Worm (Caenorhabditis elegans): Measurements from ENCODE around the gene slc-25A18.1.

slc-25A18.1 gene

DNA sequence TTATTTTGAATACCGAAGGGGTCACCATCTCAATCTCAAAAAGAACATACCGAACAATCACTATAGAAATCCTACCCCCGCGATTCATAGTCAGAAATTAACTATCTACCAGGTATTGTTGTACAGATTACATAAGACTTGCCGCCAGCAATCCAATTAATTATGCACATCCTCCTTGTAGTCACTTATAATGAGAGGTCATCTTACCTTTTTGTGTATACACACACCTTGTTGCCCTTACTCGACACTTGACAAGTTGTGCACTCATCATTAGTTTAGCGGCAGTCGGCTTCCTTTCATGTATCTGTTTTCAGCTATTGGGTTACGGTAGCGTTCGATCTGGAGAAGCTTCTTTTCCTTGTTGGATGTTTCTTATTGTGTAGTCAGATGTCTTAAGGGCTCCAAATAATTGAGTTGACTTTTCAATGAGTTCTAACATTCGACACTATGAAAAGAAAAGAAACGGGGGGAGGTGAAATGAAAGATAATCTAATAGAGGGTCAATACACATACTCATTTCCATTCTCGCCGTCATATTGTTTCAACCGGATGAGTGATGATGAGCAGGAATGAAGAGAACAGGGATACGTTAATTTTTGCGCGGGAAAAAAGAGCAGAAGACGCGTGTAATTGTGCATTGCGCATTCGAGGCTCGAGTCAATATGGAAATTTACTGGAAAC, 44.2 kb downstream of the slc-25A18.1 start:
- TF ChIP-seq nhr-47 (tag; optimal IDR thresholded peaks at IDR 0.05): no peak
- no peak for TF ChIP-seq pax-3 (tag; optimal IDR thresholded peaks at IDR 0.05)
- TF ChIP-seq mab-9 (GFP tag; IDR thresholded peaks at IDR 0.05): no peak
- no peak for TF ChIP-seq egl-13 (tag; optimal IDR thresholded peaks at IDR 0.05)
- TF ChIP-seq isw-1 (GFP tag; IDR thresholded peaks at IDR 0.05): no peak
- no peak for TF ChIP-seq xbp-1 (tag; optimal IDR thresholded peaks at IDR 0.05)
- no peak for TF ChIP-seq unc-86 (tag; optimal IDR thresholded peaks at IDR 0.05)
- TF ChIP-seq fkh-10 (GFP tag; optimal IDR thresholded peaks at IDR 0.05): no peak
- no peak for TF ChIP-seq ces-1 (GFP tag; optimal IDR thresholded peaks at IDR 0.05)
- TF ChIP-seq dpl-1 (GFP tag; optimal IDR thresholded peaks at IDR 0.05): no peak
- TF ChIP-seq sptf-1 (tag; optimal IDR thresholded peaks at IDR 0.05): no peak

DNA sequence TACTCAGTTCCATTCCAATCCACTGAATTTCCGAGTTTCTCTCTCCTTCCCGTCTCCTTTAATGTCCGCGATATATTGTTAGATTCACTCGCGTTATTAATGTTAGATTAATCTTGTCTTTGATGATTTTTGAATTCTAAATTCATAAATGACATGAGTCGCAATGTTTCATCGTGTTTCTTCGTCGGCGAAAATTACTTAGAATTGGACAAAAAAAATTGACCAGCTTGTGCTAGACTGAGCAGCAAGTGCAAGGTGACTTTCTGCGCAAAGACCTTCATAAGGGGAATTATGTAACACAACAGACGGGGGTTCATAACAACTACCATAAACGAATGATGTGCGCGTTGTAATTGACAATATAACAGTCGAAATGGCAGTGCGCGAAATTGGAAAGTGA, 45.3 kb downstream of the slc-25A18.1 start:
- no peak for TF ChIP-seq nhr-71 (tag; optimal IDR thresholded peaks at IDR 0.05)
- TF ChIP-seq ceh-8 (GFP tag; optimal IDR thresholded peaks at IDR 0.05): no peak
- no peak for TF ChIP-seq unc-62 (GFP tag; optimal IDR thresholded peaks at IDR 0.05)
- no peak for TF ChIP-seq skn-1 (tag; optimal IDR thresholded peaks at IDR 0.05)
- no peak for TF ChIP-seq isw-1 (GFP tag; IDR thresholded peaks at IDR 0.05)

DNA sequence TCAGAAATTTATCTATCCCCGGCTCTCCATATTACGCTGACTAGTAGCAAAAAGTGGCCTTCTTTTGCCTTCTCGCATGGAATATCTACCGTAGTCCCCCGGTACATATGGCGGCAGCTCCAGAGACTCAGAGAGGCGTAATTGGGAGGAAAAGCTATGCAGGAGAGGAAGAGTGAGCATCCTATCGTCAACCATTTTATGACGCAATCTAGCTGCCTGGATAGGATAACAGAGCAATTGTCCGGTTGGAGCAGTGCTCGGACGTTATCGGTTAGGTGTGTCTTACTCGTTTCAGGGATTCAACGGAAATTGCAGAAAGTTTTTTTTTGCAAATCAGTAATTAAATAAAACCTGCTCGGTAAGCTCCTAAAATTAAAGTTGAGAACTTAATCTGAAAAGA, 46.6 kb downstream of the slc-25A18.1 start:
- TF ChIP-seq lin-35 (GFP tag; optimal IDR thresholded peaks at IDR 0.05) (no peak), ceh-8 (GFP tag; optimal IDR thresholded peaks at IDR 0.05) (no peak), nhr-77 (tag; optimal IDR thresholded peaks at IDR 0.05) (no peak), isw-1 (GFP tag; IDR thresholded peaks at IDR 0.05) (no peak), mef-2 (tag; optimal IDR thresholded peaks at IDR 0.05) (no peak), ztf-4 (tag; optimal IDR thresholded peaks at IDR 0.05) (no peak), dsc-1 (tag; optimal IDR thresholded peaks at IDR 0.05) (no peak), lin-39 (tag; optimal IDR thresholded peaks at IDR 0.05) (no peak)

DNA sequence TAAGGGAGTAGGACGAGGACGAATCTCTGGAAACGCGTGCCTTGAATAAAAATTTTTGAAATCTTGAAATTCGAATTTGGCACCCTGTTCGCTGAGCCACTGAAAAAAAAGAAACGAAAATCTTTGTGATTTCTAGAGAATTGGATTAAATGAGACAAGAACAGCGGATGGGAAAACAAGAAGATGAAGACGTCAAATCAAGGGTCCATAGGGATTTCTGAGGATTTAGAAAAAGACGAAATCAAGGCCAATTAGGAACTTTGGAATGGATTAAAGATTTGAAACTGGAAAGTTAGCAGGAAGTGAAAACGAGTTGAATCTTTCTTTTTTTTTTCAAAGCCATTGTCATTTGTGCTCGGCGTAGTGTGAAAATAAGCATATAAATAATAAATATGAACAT, 49.2 kb downstream of the slc-25A18.1 start, which contains the start of gene pag-3:
Gene pag-3 (minus strand): TSS at position 101 of the 400 bp plus-strand sequence.
- no peak for TF ChIP-seq C16A3.4 (tag; optimal IDR thresholded peaks at IDR 0.05)
- TF ChIP-seq nhr-77 (tag; optimal IDR thresholded peaks at IDR 0.05): no peak
- no peak for TF ChIP-seq fos-1 (tag; optimal IDR thresholded peaks at IDR 0.05)
- no peak for TF ChIP-seq nhr-237 (tag; optimal IDR thresholded peaks at IDR 0.05)
- no peak for TF ChIP-seq zip-4 (GFP tag; optimal IDR thresholded peaks at IDR 0.05)
- no peak for TF ChIP-seq ceh-90 (tag; optimal IDR thresholded peaks at IDR 0.05)
- no peak for TF ChIP-seq irx-1 (tag; optimal IDR thresholded peaks at IDR 0.05)
- no peak for TF ChIP-seq sup-37 (GFP tag; optimal IDR thresholded peaks at IDR 0.05)
- no peak for TF ChIP-seq unc-98 (GFP tag; IDR thresholded peaks at IDR 0.05)
- no peak for TF ChIP-seq unc-62 (GFP tag; optimal IDR thresholded peaks at IDR 0.05)
- TF ChIP-seq isw-1 (GFP tag; IDR thresholded peaks at IDR 0.05): no peak
- TF ChIP-seq hpl-2 (GFP tag; optimal IDR thresholded peaks at IDR 0.05): no peak
- no peak for TF ChIP-seq alr-1 (tag; optimal IDR thresholded peaks at IDR 0.05; ENCODE audit: borderline replicate concordance)
- no peak for TF ChIP-seq ceh-63 (GFP tag; optimal IDR thresholded peaks at IDR 0.05)
- no peak for TF ChIP-seq efl-3 (GFP tag; optimal IDR thresholded peaks at IDR 0.05)
- no peak for TF ChIP-seq ces-1 (GFP tag; optimal IDR thresholded peaks at IDR 0.05)
- no peak for TF ChIP-seq sptf-1 (tag; optimal IDR thresholded peaks at IDR 0.05)
- TF ChIP-seq grh-1 (GFP tag; IDR thresholded peaks at IDR 0.05): no peak
- no peak for TF ChIP-seq unc-86 (tag; optimal IDR thresholded peaks at IDR 0.05)
- TF ChIP-seq vab-15 (tag; optimal IDR thresholded peaks at IDR 0.05): no peak
